Fruit fly (Drosophila melanogaster) whole organism, prepupa: ENCODE measurements around the gene CG8032.
A peak's percentile ranks its signal among the peaks of the same experiment; 100 is the strongest.

Source experiments
- Blimp-1 ChIP-seq: fragments of 200-800 bp; sonication (Bioruptor generic); optimal IDR thresholded peaks from 3 replicates; lab custom pipeline; 2017; ENCODE audit warnings: missing biosample characterization, missing genetic modification characterization, mild to moderate bottlenecking, moderate library complexity, missing genetic modification reagents
- CG11294 ChIP-seq: fragments of 200-800 bp; sonication (Bioruptor generic); IDR thresholded peaks from 2 replicates; pipeline ENCODE4 v1.3.6; 2022; ENCODE audit warnings: missing biosample characterization, missing genetic modification characterization
- CG11902 ChIP-seq: fragments of 200-800 bp; sonication (Bioruptor generic); optimal IDR thresholded peaks from 3 replicates; lab custom pipeline; 2016; ENCODE audit warnings: missing biosample characterization, missing genetic modification characterization
- CG1621 ChIP-seq: fragments of 200-800 bp; sonication (Bioruptor generic); optimal IDR thresholded peaks from 3 replicates; lab custom pipeline; 2018; ENCODE audit warnings: missing biosample characterization, mild to moderate bottlenecking, missing genetic modification characterization
- CG16779 ChIP-seq: fragments of 200-800 bp; sonication (Bioruptor generic); optimal IDR thresholded peaks from 3 replicates; lab custom pipeline; 2017; ENCODE audit warnings: missing biosample characterization, mild to moderate bottlenecking, missing genetic modification characterization
- CG3032 ChIP-seq: fragments of 200-800 bp; optimal IDR thresholded peaks from 2 replicates; lab custom pipeline; 2019; ENCODE audit warnings: missing biosample characterization, mild to moderate bottlenecking, missing genetic modification characterization, moderate library complexity
- CG31627 ChIP-seq: fragments of 200-800 bp; sonication (Bioruptor generic); optimal IDR thresholded peaks from 3 replicates; lab custom pipeline; 2016; ENCODE audit warnings: missing biosample characterization, missing genetic modification characterization
- CG32006 ChIP-seq: fragments of 200-800 bp; sonication (Bioruptor generic); optimal IDR thresholded peaks from 3 replicates; lab custom pipeline; 2017; ENCODE audit warnings: missing biosample characterization, mild to moderate bottlenecking, missing genetic modification characterization
- CG3919 ChIP-seq: fragments of 200-800 bp; sonication (Bioruptor generic); optimal IDR thresholded peaks from 3 replicates; lab custom pipeline; 2016; ENCODE audit warnings: missing biosample characterization, missing genetic modification characterization
- CG4318 ChIP-seq: fragments of 200-800 bp; sonication (Bioruptor generic); optimal IDR thresholded peaks from 3 replicates; lab custom pipeline; 2017; ENCODE audit warnings: missing biosample characterization, mild to moderate bottlenecking, missing genetic modification characterization
- CG6163 ChIP-seq: fragments of 200-800 bp; sonication (Bioruptor generic); IDR thresholded peaks from 3 replicates; pipeline ENCODE4 v1.3.6; 2022; ENCODE audit warnings: missing biosample characterization, missing genetic modification characterization
- CG6276 ChIP-seq: fragments of 200-800 bp; sonication (Bioruptor generic); optimal IDR thresholded peaks from 2 replicates; lab custom pipeline; 2017; ENCODE audit warnings: missing biosample characterization, mild to moderate bottlenecking, missing genetic modification characterization
- CG6792 ChIP-seq: fragments of 200-800 bp; sonication (Bioruptor generic); optimal IDR thresholded peaks from 3 replicates; lab custom pipeline; 2016; ENCODE audit warnings: missing biosample characterization, missing genetic modification characterization
- CG8319 ChIP-seq: fragments of 200-800 bp; sonication (Bioruptor generic); optimal IDR thresholded peaks from 3 replicates; lab custom pipeline; 2016; ENCODE audit warnings: missing biosample characterization, missing genetic modification characterization
- Eip78C ChIP-seq: fragments of 200-800 bp; sonication (Bioruptor generic); peaks from one replicate; lab custom pipeline; 2016; ENCODE audit warnings: missing biosample characterization, missing genetic modification characterization
- Hr38 ChIP-seq: sonication (Bioruptor generic); optimal IDR thresholded peaks from 2 replicates; lab custom pipeline; 2016; ENCODE audit warnings: missing biosample characterization, missing genetic modification characterization
- Hr39 ChIP-seq: fragments of 200-800 bp; sonication (Bioruptor generic); optimal IDR thresholded peaks from 2 replicates; lab custom pipeline; 2016; ENCODE audit warnings: missing biosample characterization, missing genetic modification characterization
- Hr4 ChIP-seq: fragments of 200-800 bp; sonication (Bioruptor generic); optimal IDR thresholded peaks from 3 replicates; lab custom pipeline; 2016; ENCODE audit warnings: missing biosample characterization, missing genetic modification characterization
- Met ChIP-seq: fragments of 200-800 bp; sonication (Bioruptor generic); optimal IDR thresholded peaks from 3 replicates; lab custom pipeline; 2016; ENCODE audit warnings: missing biosample characterization, missing genetic modification characterization
- Smox ChIP-seq: fragments of 200-800 bp; sonication (Bioruptor generic); optimal IDR thresholded peaks from 3 replicates; lab custom pipeline; 2016; ENCODE audit warnings: missing biosample characterization, missing genetic modification characterization
- Sox102F ChIP-seq: fragments of 200-800 bp; sonication (Bioruptor generic); optimal IDR thresholded peaks from 2 replicates; lab custom pipeline; 2016; ENCODE audit warnings: missing biosample characterization, mild to moderate bottlenecking, missing genetic modification characterization
- Sox14 ChIP-seq: fragments of 200-800 bp; sonication (Bioruptor generic); optimal IDR thresholded peaks from 3 replicates; lab custom pipeline; 2016; ENCODE audit warnings: missing biosample characterization, missing genetic modification characterization
- achi ChIP-seq: fragments of 200-800 bp; sonication (Bioruptor generic); optimal IDR thresholded peaks from 3 replicates; lab custom pipeline; 2016; ENCODE audit warnings: missing biosample characterization, missing genetic modification characterization
- acj6 ChIP-seq: fragments of 200-800 bp; sonication (Bioruptor generic); optimal IDR thresholded peaks from 3 replicates; lab custom pipeline; 2016; ENCODE audit warnings: missing biosample characterization, missing genetic modification characterization
- cyc ChIP-seq: fragments of 200-800 bp; sonication (Bioruptor generic); optimal IDR thresholded peaks from 3 replicates; lab custom pipeline; 2016; ENCODE audit warnings: missing biosample characterization, missing genetic modification characterization
- dsx ChIP-seq: fragments of 200-800 bp; optimal IDR thresholded peaks from 3 replicates; lab custom pipeline; 2019; ENCODE audit warnings: missing biosample characterization, mild to moderate bottlenecking, missing genetic modification characterization, moderate library complexity; ENCODE audit not compliant: poor library complexity, severe bottlenecking
- eg ChIP-seq: fragments of 200-800 bp; sonication (Bioruptor generic); IDR thresholded peaks from 3 replicates; pipeline ENCODE4 v1.3.6; 2022; ENCODE audit warnings: missing biosample characterization, missing genetic modification characterization
- fd59A ChIP-seq: fragments of 200-800 bp; sonication (Bioruptor generic); optimal IDR thresholded peaks from 2 replicates; lab custom pipeline; 2017; ENCODE audit warnings: missing biosample characterization, mild to moderate bottlenecking, missing genetic modification characterization, missing genetic modification reagents
- fd85E ChIP-seq: fragments of 200-800 bp; sonication (Bioruptor generic); optimal IDR thresholded peaks from 3 replicates; lab custom pipeline; 2016; ENCODE audit warnings: missing biosample characterization, missing genetic modification characterization
- fkh ChIP-seq: fragments of 200-800 bp; sonication (Bioruptor generic); optimal IDR thresholded peaks from 3 replicates; lab custom pipeline; 2017; ENCODE audit warnings: missing biosample characterization, mild to moderate bottlenecking, missing genetic modification characterization, moderate library complexity
- net ChIP-seq: fragments of 200-800 bp; sonication (Bioruptor generic); optimal IDR thresholded peaks from 3 replicates; lab custom pipeline; 2016; ENCODE audit warnings: missing biosample characterization, missing genetic modification characterization
- pdm3 ChIP-seq: fragments of 200-800 bp; sonication (Bioruptor generic); optimal IDR thresholded peaks from 3 replicates; lab custom pipeline; 2016; ENCODE audit warnings: missing biosample characterization, missing genetic modification characterization
- spab ChIP-seq: fragments of 200-800 bp; sonication (Bioruptor generic); optimal IDR thresholded peaks from 2 replicates; lab custom pipeline; 2017; ENCODE audit warnings: missing biosample characterization, mild to moderate bottlenecking, missing genetic modification characterization, missing genetic modification reagents
- ss ChIP-seq, 2 experiments: fragments of 200-800 bp; sonication (Bioruptor generic); optimal IDR thresholded peaks; 2 replicates in 1 of 2; 3 replicates in 1 of 2; lab custom pipeline; 2017 to 2018; ENCODE audit warnings: mild to moderate bottlenecking in 2 of 2, missing biosample characterization in 2 of 2, missing genetic modification characterization in 2 of 2, moderate library complexity in 1 of 2
- svp ChIP-seq: fragments of 200-800 bp; sonication (Bioruptor generic); peaks from one replicate; lab custom pipeline; 2016; ENCODE audit warnings: missing biosample characterization, missing genetic modification characterization
- topi ChIP-seq: fragments of 200-800 bp; sonication (Bioruptor generic); optimal IDR thresholded peaks from 3 replicates; lab custom pipeline; 2016; ENCODE audit warnings: missing biosample characterization, missing genetic modification characterization
- vri ChIP-seq: fragments of 200-800 bp; sonication (Bioruptor generic); optimal IDR thresholded peaks from 3 replicates; lab custom pipeline; 2016; ENCODE audit warnings: missing biosample characterization, mild to moderate bottlenecking, missing genetic modification characterization

The CG8032 gene

dm6 chr3R:8652731-8653130, 11.2 kb upstream of the CG8032 start, which contains the start of the genes Sys1 and Dhod (continued):
- TF ChIP-seq achi: peak; percentile 73
- TF ChIP-seq CG1621 (tag; lab: Kevin White, UChicago): peak; percentile 29
- TF ChIP-seq Eip78C (GFP tag; lab: Kevin White, UChicago): peak; percentile 89
- peak; percentile 85 for TF ChIP-seq pdm3
- TF ChIP-seq CG11294 (GFP tag; lab: Robert Waterston, UW): peak; percentile 53; the same call in 1 of the 2 replicates
- TF ChIP-seq CG6792 (GFP tag; lab: Kevin White, UChicago): peak; percentile 65
- peak; percentile 86 for TF ChIP-seq Hr39 (GFP tag; lab: Kevin White, UChicago)
- TF ChIP-seq CG32006: peak; percentile 70
- peak; percentile 69; the same call in 2 of the 3 replicates for TF ChIP-seq CG6163
- peak; percentile 32 for TF ChIP-seq CG4318 (GFP tag; lab: Kevin White, UChicago)
- TF ChIP-seq CG8319 (GFP tag; lab: Kevin White, UChicago): peak; percentile 74
- peak; percentile 85 for TF ChIP-seq Sox14 (GFP tag; lab: Kevin White, UChicago)
- no peak for TF ChIP-seq spab (GFP tag; lab: Kevin White, UChicago)
- peak; percentile 64 for TF ChIP-seq CG11902 (GFP tag; lab: Kevin White, UChicago)
- TF ChIP-seq CG3032: peak; percentile 53
- no peak for TF ChIP-seq CG6276 (GFP tag; lab: Kevin White, UChicago)
- TF ChIP-seq topi: peak; percentile 79
- peak; percentile 77 for TF ChIP-seq Hr38 (GFP tag; lab: Kevin White, UChicago)
- TF ChIP-seq dsx (GFP tag; lab: Kevin White, UChicago): peak; percentile 25
- TF ChIP-seq ss (GFP tag; optimal IDR thresholded peaks at IDR 0.05; lab: Kevin White, UChicago): peak in 1 of 2 experiments; percentile 15
- peak; percentile 81 for TF ChIP-seq Smox (GFP tag; lab: Kevin White, UChicago)
- TF ChIP-seq vri (GFP tag; lab: Kevin White, UChicago): peak; percentile 59
- TF ChIP-seq fkh (GFP tag; lab: Kevin White, UChicago): no peak
- peak; percentile 81 for TF ChIP-seq Sox102F (GFP tag; lab: Kevin White, UChicago)
- TF ChIP-seq Hr4 (GFP tag; lab: Kevin White, UChicago): peak; percentile 84
- TF ChIP-seq Blimp-1: no peak
- peak; percentile 81 for TF ChIP-seq CG3919 (GFP tag; lab: Kevin White, UChicago)

dm6 chr3R:8654058-8654457, 9.9 kb upstream of the CG8032 start:
- TF ChIP-seq ss (GFP tag; optimal IDR thresholded peaks at IDR 0.05; lab: Kevin White, UChicago): no peak
- TF ChIP-seq fkh (GFP tag; lab: Kevin White, UChicago): peak; percentile 40
- TF ChIP-seq, all 60 proteins: peak for 1

dm6 chr3R:8654666-8655065, 9.2 kb upstream of the CG8032 start, which contains the start of gene CG42489:
CG42489 (minus strand) TSS chr3R:8654766.
- TF ChIP-seq fd85E (no peak), Hr39 (GFP tag; lab: Kevin White, UChicago) (no peak), CG31627 (no peak), CG11294 (GFP tag; lab: Robert Waterston, UW) (no peak), ss (GFP tag; optimal IDR thresholded peaks at IDR 0.05; lab: Kevin White, UChicago) (no peak), cyc (no peak), fd59A (GFP tag; lab: Kevin White, UChicago) (no peak), CG11902 (GFP tag; lab: Kevin White, UChicago) (no peak), net (GFP tag; lab: Kevin White, UChicago) (no peak), Met (GFP tag; lab: Kevin White, UChicago) (no peak), Sox102F (GFP tag; lab: Kevin White, UChicago) (no peak), Blimp-1 (no peak), eg (GFP tag; lab: Robert Waterston, UW) (no peak), Hr38 (GFP tag; lab: Kevin White, UChicago) (no peak), svp (GFP tag; lab: Kevin White, UChicago) (no peak), acj6 (no peak)

- TF ChIP-seq CG3032: no peak
- TF ChIP-seq CG1621 (tag; lab: Kevin White, UChicago): peak; percentile 94
- peak; percentile 5; the same call in 1 of the 3 replicates for TF ChIP-seq eg (GFP tag; lab: Robert Waterston, UW)
- TF ChIP-seq CG16779: peak; percentile 0
These were observed 5.2 kb upstream of the CG8032 start for dm6 chr3R:8658688-8659087.
